ENCODE assay signal across 1 fruit fly cellular context in genomic region chr2L:2420490-2420889, dm6.
TF ChIP-seq lines count a peak whose summit lies in the region.

CG9886 (plus strand) TSS chr2L:2420830.

TF ChIP-seq in whole organism, embryonic, 481 proteins besides CTCF, POLR2A, EP300 and RAD21 (continued from another document and continues in another):
- TF ChIP-seq CG15696 (tag; optimal IDR thresholded peaks at IDR 0.05; lab: Kevin White, UChicago): peak; percentile 78
- TF ChIP-seq gsb-n (tag; optimal IDR thresholded peaks at IDR 0.05; lab: Kevin White, UChicago): peak; percentile 72
- TF ChIP-seq cg (GFP tag; optimal IDR thresholded peaks at IDR 0.05; lab: Kevin White, UChicago): no peak
- no peak for TF ChIP-seq CG4404 (GFP tag; IDR thresholded peaks at IDR 0.05; lab: Robert Waterston, UW)
- TF ChIP-seq Drgx (GFP tag; IDR thresholded peaks at IDR 0.05; lab: Robert Waterston, UW): no peak
- peak; percentile 43; the same call in 1 of the 2 replicates for TF ChIP-seq CG6689 (GFP tag; IDR thresholded peaks at IDR 0.05; lab: Robert Waterston, UW)
- peak; percentile 67 for TF ChIP-seq lilli (GFP tag; optimal IDR thresholded peaks at IDR 0.05; lab: Kevin White, UChicago)
- no peak for TF ChIP-seq gcm2 (GFP tag; optimal IDR thresholded peaks at IDR 0.05; lab: Kevin White, UChicago)
- TF ChIP-seq CG1792 (GFP tag; optimal IDR thresholded peaks at IDR 0.05; lab: Kevin White, UChicago): no peak
- TF ChIP-seq az2 (GFP tag; optimal IDR thresholded peaks at IDR 0.05; lab: Kevin White, UChicago): peak; percentile 56
- TF ChIP-seq trem (tag; optimal IDR thresholded peaks at IDR 0.05; lab: Kevin White, UChicago): peak; percentile 82
- TF ChIP-seq HLH3B (GFP tag; IDR thresholded peaks at IDR 0.05; lab: Robert Waterston, UW): peak; percentile 18; the same call in 1 of the 2 replicates
- peak; percentile 66 for TF ChIP-seq CG15514 (GFP tag; optimal IDR thresholded peaks at IDR 0.05; lab: Kevin White, UChicago)
- TF ChIP-seq ssp (GFP tag; IDR thresholded peaks at IDR 0.05; lab: Robert Waterston, UW): peak; percentile 45
- peak; percentile 23 for TF ChIP-seq org-1 (GFP tag; optimal IDR thresholded peaks at IDR 0.05; lab: Kevin White, UChicago)
- peak; percentile 50 for TF ChIP-seq Mad (GFP tag; optimal IDR thresholded peaks at IDR 0.05; lab: Kevin White, UChicago)
- TF ChIP-seq CG42726 (GFP tag; IDR thresholded peaks at IDR 0.05; lab: Robert Waterston, UW; ENCODE audit: partially characterized antibody): no peak
- TF ChIP-seq Chrac-16 (GFP tag; optimal IDR thresholded peaks at IDR 0.05; lab: Kevin White, UChicago): peak; percentile 68
- no peak for TF ChIP-seq Taf1 (GFP tag; IDR thresholded peaks at IDR 0.05; lab: Robert Waterston, UW)
- TF ChIP-seq fd96Cb (tag; optimal IDR thresholded peaks at IDR 0.05; lab: Kevin White, UChicago): peak; percentile 45
- TF ChIP-seq slp2 (GFP tag; optimal IDR thresholded peaks at IDR 0.05; lab: Kevin White, UChicago): no peak
- peak; percentile 85 for TF ChIP-seq CG2712 (tag; optimal IDR thresholded peaks at IDR 0.05; lab: Kevin White, UChicago)
- no peak for TF ChIP-seq ac (GFP tag; optimal IDR thresholded peaks at IDR 0.05; lab: Kevin White, UChicago)
- peak; percentile 56 for TF ChIP-seq CG12155 (GFP tag; optimal IDR thresholded peaks at IDR 0.05; lab: Kevin White, UChicago)
- TF ChIP-seq chinmo (GFP tag; IDR thresholded peaks at IDR 0.05; lab: Robert Waterston, UW; ENCODE audit: partially characterized antibody): no peak
- peak; percentile 56; the same call in 1 of the 2 replicates for TF ChIP-seq MBD-R2 (GFP tag; IDR thresholded peaks at IDR 0.05; lab: Robert Waterston, UW)
- no peak for TF ChIP-seq CG2889 (GFP tag; IDR thresholded peaks at IDR 0.05; lab: Robert Waterston, UW)
- no peak for TF ChIP-seq Ravus (GFP tag; IDR thresholded peaks at IDR 0.05; lab: Robert Waterston, UW)
- no peak for TF ChIP-seq CG17802 (tag; optimal IDR thresholded peaks at IDR 0.05; lab: Kevin White, UChicago)
- no peak for TF ChIP-seq vnd (GFP tag; IDR thresholded peaks at IDR 0.05; lab: Robert Waterston, UW; ENCODE audit: partially characterized antibody)
- 0 out of 2 replicates have a peak, but pooled peaks have one; percentile 15 for TF ChIP-seq CG11247 (GFP tag; IDR thresholded peaks at IDR 0.05; lab: Robert Waterston, UW)
- TF ChIP-seq CG6272 (GFP tag; IDR thresholded peaks at IDR 0.05; lab: Robert Waterston, UW): no peak
- TF ChIP-seq CG17912 (GFP tag; optimal IDR thresholded peaks at IDR 0.05; lab: Kevin White, UChicago): no peak
- peak; percentile 39 for TF ChIP-seq CG2202 (tag; optimal IDR thresholded peaks at IDR 0.05; lab: Kevin White, UChicago)
- TF ChIP-seq C15 (GFP tag; IDR thresholded peaks at IDR 0.05; lab: Robert Waterston, UW): no peak
- no peak for TF ChIP-seq CrebB (tag; optimal IDR thresholded peaks at IDR 0.05; lab: Kevin White, UChicago)
- peak; percentile 56 for TF ChIP-seq CG13296 (GFP tag; optimal IDR thresholded peaks at IDR 0.05; lab: Kevin White, UChicago)
- TF ChIP-seq CG10543 (GFP tag; optimal IDR thresholded peaks at IDR 0.05; lab: Kevin White, UChicago): peak; percentile 3
- no peak for TF ChIP-seq Lpt (GFP tag; optimal IDR thresholded peaks at IDR 0.05; lab: Kevin White, UChicago)
- TF ChIP-seq CG16779 (GFP tag; IDR thresholded peaks at IDR 0.05; lab: Robert Waterston, UW): no peak
- TF ChIP-seq Atf6 (GFP tag; IDR thresholded peaks at IDR 0.05; lab: Robert Waterston, UW): peak; percentile 56
- no peak for TF ChIP-seq bowl (GFP tag; IDR thresholded peaks at IDR 0.05; lab: Robert Waterston, UW)
- TF ChIP-seq Meics (GFP tag; optimal IDR thresholded peaks at IDR 0.05; lab: Kevin White, UChicago): peak; percentile 68
- TF ChIP-seq grn (GFP tag; optimal IDR thresholded peaks at IDR 0.05; lab: Kevin White, UChicago): peak; percentile 51
- TF ChIP-seq CG6765 (GFP tag; optimal IDR thresholded peaks at IDR 0.05; lab: Kevin White, UChicago): peak; percentile 41
- TF ChIP-seq CG6683 (GFP tag; optimal IDR thresholded peaks at IDR 0.05; lab: Kevin White, UChicago): peak; percentile 5
- TF ChIP-seq Bgb (GFP tag; IDR thresholded peaks at IDR 0.05; lab: Robert Waterston, UW; ENCODE audit: partially characterized antibody): no peak
- no peak for TF ChIP-seq eyg (GFP tag; optimal IDR thresholded peaks at IDR 0.05; lab: Kevin White, UChicago)
- no peak for TF ChIP-seq gro (GFP tag; optimal IDR thresholded peaks at IDR 0.05; lab: Kevin White, UChicago)
- TF ChIP-seq ro (GFP tag; IDR thresholded peaks at IDR 0.05; lab: Robert Waterston, UW): no peak
- no peak for TF ChIP-seq CG10431 (GFP tag; optimal IDR thresholded peaks at IDR 0.05; lab: Kevin White, UChicago)
- TF ChIP-seq crp (GFP tag; optimal IDR thresholded peaks at IDR 0.05; lab: Kevin White, UChicago): peak in 1 of 2 experiments; percentile 12
- no peak for TF ChIP-seq hth (optimal IDR thresholded peaks at IDR 0.05; lab: Kevin White, UChicago)
- no peak for TF ChIP-seq fd102C (GFP tag; optimal IDR thresholded peaks at IDR 0.05; lab: Kevin White, UChicago)
- no peak for TF ChIP-seq NK7.1 (GFP tag; optimal IDR thresholded peaks at IDR 0.05; lab: Kevin White, UChicago)
- no peak for TF ChIP-seq repo (GFP tag; optimal IDR thresholded peaks at IDR 0.05; lab: Kevin White, UChicago)
- TF ChIP-seq z (GFP tag; IDR thresholded peaks at IDR 0.05; lab: Robert Waterston, UW): no peak
- TF ChIP-seq ken (GFP tag; IDR thresholded peaks at IDR 0.05; lab: Robert Waterston, UW): no peak; the same call in 2 of the 3 replicates
- peak; percentile 48 for TF ChIP-seq HmgZ (tag; optimal IDR thresholded peaks at IDR 0.05; lab: Kevin White, UChicago)
- TF ChIP-seq kni (GFP tag; optimal IDR thresholded peaks at IDR 0.05; lab: Kevin White, UChicago): no peak
- TF ChIP-seq peb (GFP tag; IDR thresholded peaks at IDR 0.05; lab: Robert Waterston, UW): no peak
- TF ChIP-seq esg (GFP tag; conservative IDR thresholded peaks at IDR 0.05; lab: Robert Waterston, UW): peak; percentile 38; the same call in 1 of the 2 replicates
- TF ChIP-seq CG8478 (optimal IDR thresholded peaks at IDR 0.05; lab: Kevin White, UChicago): no peak
- TF ChIP-seq wek (GFP tag; optimal IDR thresholded peaks at IDR 0.05; lab: Kevin White, UChicago): peak; percentile 99
- TF ChIP-seq unpg (GFP tag; optimal IDR thresholded peaks at IDR 0.05; lab: Kevin White, UChicago): peak; percentile 87
- no peak for TF ChIP-seq MESR4 (GFP tag; optimal IDR thresholded peaks at IDR 0.05; lab: Kevin White, UChicago)
- no peak for TF ChIP-seq CG10565 (GFP tag; optimal IDR thresholded peaks at IDR 0.05; lab: Kevin White, UChicago)
- TF ChIP-seq inv (GFP tag; IDR thresholded peaks at IDR 0.05; lab: Robert Waterston, UW; ENCODE audit: partially characterized antibody): no peak
- peak; percentile 36; the same call in 1 of the 2 replicates for TF ChIP-seq CG3847 (GFP tag; IDR thresholded peaks at IDR 0.05; lab: Robert Waterston, UW)
- no peak for TF ChIP-seq CG8281 (tag; optimal IDR thresholded peaks at IDR 0.05; lab: Kevin White, UChicago)
- TF ChIP-seq disco-r (GFP tag; optimal IDR thresholded peaks at IDR 0.05; lab: Kevin White, UChicago): no peak
- TF ChIP-seq tx (GFP tag; optimal IDR thresholded peaks at IDR 0.05; lab: Kevin White, UChicago): no peak
- peak; percentile 22 for TF ChIP-seq CG7987 (GFP tag; optimal IDR thresholded peaks at IDR 0.05; lab: Kevin White, UChicago)
- peak; percentile 79 for TF ChIP-seq CG17829 (tag; optimal IDR thresholded peaks at IDR 0.05; lab: Kevin White, UChicago)
- TF ChIP-seq CG15479 (GFP tag; optimal IDR thresholded peaks at IDR 0.05; lab: Kevin White, UChicago): no peak
- peak; percentile 22 for TF ChIP-seq CG7928 (GFP tag; optimal IDR thresholded peaks at IDR 0.05; lab: Kevin White, UChicago)
- no peak for TF ChIP-seq Sry-β (GFP tag; optimal IDR thresholded peaks at IDR 0.05; lab: Kevin White, UChicago)
- TF ChIP-seq HLHmδ (GFP tag; optimal IDR thresholded peaks at IDR 0.05; lab: Kevin White, UChicago): no peak
- TF ChIP-seq CG10209 (GFP tag; optimal IDR thresholded peaks at IDR 0.05; lab: Kevin White, UChicago): peak; percentile 53
- peak; percentile 68 for TF ChIP-seq CG10979 (tag; optimal IDR thresholded peaks at IDR 0.05; lab: Kevin White, UChicago)
- TF ChIP-seq pros (GFP tag; optimal IDR thresholded peaks at IDR 0.05; lab: Kevin White, UChicago): no peak
- peak; percentile 57 for TF ChIP-seq Dek (tag; optimal IDR thresholded peaks at IDR 0.05; lab: Kevin White, UChicago)
- peak; percentile 41 for TF ChIP-seq HHEX (GFP tag; optimal IDR thresholded peaks at IDR 0.05; lab: Kevin White, UChicago)
- TF ChIP-seq wdn (GFP tag; IDR thresholded peaks at IDR 0.05; lab: Robert Waterston, UW): 0 out of 2 replicates have a peak, but pooled peaks have one; percentile 27
- no peak for TF ChIP-seq CG17568 (GFP tag; optimal IDR thresholded peaks at IDR 0.05; lab: Kevin White, UChicago)
- TF ChIP-seq pfk (GFP tag; optimal IDR thresholded peaks at IDR 0.05; lab: Kevin White, UChicago): no peak
- no peak for TF ChIP-seq aop (GFP tag; IDR thresholded peaks at IDR 0.05; lab: Robert Waterston, UW)
- peak; percentile 78 for TF ChIP-seq E2f2 (GFP tag; IDR thresholded peaks at IDR 0.05; lab: Robert Waterston, UW)
- TF ChIP-seq CG30431 (GFP tag; optimal IDR thresholded peaks at IDR 0.05; lab: Kevin White, UChicago): no peak
- TF ChIP-seq B-H2 (GFP tag; optimal IDR thresholded peaks at IDR 0.05; lab: Kevin White, UChicago): peak; percentile 49
- peak; percentile 54 for TF ChIP-seq Hr3 (GFP tag; optimal IDR thresholded peaks at IDR 0.05; lab: Kevin White, UChicago)
- no peak for TF ChIP-seq ase (GFP tag; IDR thresholded peaks at IDR 0.05; lab: Robert Waterston, UW)
- TF ChIP-seq dan (GFP tag; IDR thresholded peaks at IDR 0.05; lab: Robert Waterston, UW): no peak
- TF ChIP-seq croc (GFP tag; conservative IDR thresholded peaks at IDR 0.05; lab: Robert Waterston, UW): peak; percentile 43; the same call in 2 of the 3 replicates
- TF ChIP-seq CG5245 (GFP tag; optimal IDR thresholded peaks at IDR 0.05; lab: Kevin White, UChicago): peak; percentile 26
- TF ChIP-seq CG4820 (GFP tag; optimal IDR thresholded peaks at IDR 0.05; lab: Kevin White, UChicago): peak; percentile 33
- TF ChIP-seq zen2 (GFP tag; IDR thresholded peaks at IDR 0.05; lab: Robert Waterston, UW; ENCODE audit: partially characterized antibody): no peak
- no peak for TF ChIP-seq CG8359 (GFP tag; optimal IDR thresholded peaks at IDR 0.05; lab: Kevin White, UChicago; ENCODE audit: borderline replicate concordance)
- no peak for TF ChIP-seq shn (GFP tag; optimal IDR thresholded peaks at IDR 0.05; lab: Kevin White, UChicago)
- no peak for TF ChIP-seq chn (GFP tag; optimal IDR thresholded peaks at IDR 0.05; lab: Kevin White, UChicago)
- no peak for TF ChIP-seq p53 (GFP tag; optimal IDR thresholded peaks at IDR 0.05; lab: Kevin White, UChicago)
- TF ChIP-seq CG17359 (tag; optimal IDR thresholded peaks at IDR 0.05; lab: Kevin White, UChicago): peak; percentile 67
- TF ChIP-seq toy (GFP tag; IDR thresholded peaks at IDR 0.05; lab: Robert Waterston, UW): no peak
- TF ChIP-seq CG2678 (tag; optimal IDR thresholded peaks at IDR 0.05; lab: Kevin White, UChicago): peak; percentile 77
- TF ChIP-seq Oli (tag; optimal IDR thresholded peaks at IDR 0.05; lab: Kevin White, UChicago): peak; percentile 62
- peak; percentile 38 for TF ChIP-seq CG1603 (tag; optimal IDR thresholded peaks at IDR 0.05; lab: Kevin White, UChicago)
- TF ChIP-seq Ssrp (tag; optimal IDR thresholded peaks at IDR 0.05; lab: Kevin White, UChicago): peak; percentile 67
- no peak; the same call in 1 of the 2 replicates for TF ChIP-seq CG14667 (GFP tag; IDR thresholded peaks at IDR 0.05; lab: Robert Waterston, UW)
- TF ChIP-seq ci (GFP tag; IDR thresholded peaks at IDR 0.05; lab: Robert Waterston, UW): 0 out of 3 replicates have a peak, but pooled peaks have one; percentile 48
- peak; percentile 10 for TF ChIP-seq CG6254 (GFP tag; optimal IDR thresholded peaks at IDR 0.05; lab: Kevin White, UChicago)
- TF ChIP-seq lbe (GFP tag; optimal IDR thresholded peaks at IDR 0.05; lab: Kevin White, UChicago): no peak
- no peak for TF ChIP-seq MTF-1 (GFP tag; optimal IDR thresholded peaks at IDR 0.05; lab: Kevin White, UChicago; ENCODE audit: borderline replicate concordance)
- TF ChIP-seq Dad (GFP tag; optimal IDR thresholded peaks at IDR 0.05; lab: Kevin White, UChicago): no peak
- TF ChIP-seq mam (GFP tag; optimal IDR thresholded peaks at IDR 0.05; lab: Kevin White, UChicago): no peak
- no peak for TF ChIP-seq zf30C (GFP tag; optimal IDR thresholded peaks at IDR 0.05; lab: Kevin White, UChicago)
- TF ChIP-seq Usf (GFP tag; optimal IDR thresholded peaks at IDR 0.05; lab: Kevin White, UChicago): no peak
- 0 out of 2 replicates have a peak, but pooled peaks have one; percentile 27 for TF ChIP-seq stc (GFP tag; IDR thresholded peaks at IDR 0.05; lab: Robert Waterston, UW)
- no peak for TF ChIP-seq CG43689 (GFP tag; IDR thresholded peaks at IDR 0.05; lab: Robert Waterston, UW)
- TF ChIP-seq D19A (tag; optimal IDR thresholded peaks at IDR 0.05; lab: Kevin White, UChicago): no peak
- TF ChIP-seq rib (GFP tag; IDR thresholded peaks at IDR 0.05; lab: Robert Waterston, UW): no peak
- peak; percentile 57 for TF ChIP-seq bcd (GFP tag; optimal IDR thresholded peaks at IDR 0.05; lab: Kevin White, UChicago)
- peak; percentile 42 for TF ChIP-seq pzg (GFP tag; optimal IDR thresholded peaks at IDR 0.05; lab: Kevin White, UChicago)
- no peak for TF ChIP-seq en (GFP tag; optimal IDR thresholded peaks at IDR 0.05; lab: Kevin White, UChicago)
- no peak for TF ChIP-seq CG6791 (GFP tag; IDR thresholded peaks at IDR 0.05; lab: Robert Waterston, UW; ENCODE audit: partially characterized antibody)
- TF ChIP-seq ttk (GFP tag; IDR thresholded peaks at IDR 0.05; lab: Robert Waterston, UW): peak; percentile 47; the same call in 1 of the 2 replicates
- no peak for TF ChIP-seq luna (GFP tag; optimal IDR thresholded peaks at IDR 0.05; lab: Kevin White, UChicago)
- TF ChIP-seq trh (GFP tag; optimal IDR thresholded peaks at IDR 0.05; lab: Kevin White, UChicago): no peak
- peak; percentile 12 for TF ChIP-seq Abd-B (GFP tag; optimal IDR thresholded peaks at IDR 0.05; lab: Kevin White, UChicago)
- TF ChIP-seq Hr39 (optimal IDR thresholded peaks at IDR 0.05; lab: Kevin White, UChicago): no peak
- no peak for TF ChIP-seq Dll (GFP tag; IDR thresholded peaks at IDR 0.05; lab: Robert Waterston, UW; ENCODE audit: partially characterized antibody)
- TF ChIP-seq sens (GFP tag; lab: Kevin White, UChicago): peak; percentile 86
- TF ChIP-seq TFAM (GFP tag; optimal IDR thresholded peaks at IDR 0.05; lab: Kevin White, UChicago): no peak
- peak; percentile 81 for TF ChIP-seq CG11504 (tag; optimal IDR thresholded peaks at IDR 0.05; lab: Kevin White, UChicago)
